Fruit fly (Drosophila melanogaster) whole organism, embryonic: ENCODE results near the gene CG13097.

Source experiments
- B-H2 ChIP-seq: fragments of 200-800 bp; sonication (Bioruptor generic); optimal IDR thresholded peaks from 2 replicates; lab custom pipeline; 2018; ENCODE audit warnings: missing biosample characterization, mild to moderate bottlenecking, missing genetic modification characterization
- Bgb ChIP-seq: fragments of 200-800 bp; sonication (Bioruptor generic); IDR thresholded peaks from 2 replicates; pipeline ENCODE4 v1.3.6; 2022; ENCODE audit warnings: missing biosample characterization, missing genetic modification characterization; ENCODE audit not compliant: partially characterized antibody
- C15 ChIP-seq: fragments of 200-800 bp; sonication (Bioruptor generic); IDR thresholded peaks from 3 replicates; pipeline ENCODE4 v1.3.6; 2022; ENCODE audit warnings: missing biosample characterization, missing genetic modification characterization
- CG10543 ChIP-seq: fragments of 200-800 bp; sonication (Bioruptor generic); optimal IDR thresholded peaks from 3 replicates; lab custom pipeline; 2017; ENCODE audit warnings: missing biosample characterization, mild to moderate bottlenecking, missing genetic modification characterization, moderate library complexity
- CG11093 ChIP-seq: fragments of 200-800 bp; sonication (Bioruptor generic); IDR thresholded peaks from 3 replicates; pipeline ENCODE4 v1.3.6; 2022; ENCODE audit warnings: missing biosample characterization, missing genetic modification characterization
- CG11695 ChIP-seq: fragments of 200-800 bp; sonication (Bioruptor generic); IDR thresholded peaks from 3 replicates; pipeline ENCODE4 v1.3.6; 2022; ENCODE audit warnings: missing biosample characterization, missing genetic modification characterization
- CG11696 ChIP-seq: fragments of 200-800 bp; sonication (Bioruptor generic); IDR thresholded peaks from 2 replicates; pipeline ENCODE4 v1.3.6; 2022; ENCODE audit warnings: missing biosample characterization, missing genetic modification characterization
- CG13287 ChIP-seq: fragments of 200-800 bp; sonication (Bioruptor generic); IDR thresholded peaks from 2 replicates; pipeline ENCODE4 v1.3.6; 2022; ENCODE audit warnings: missing biosample characterization, missing genetic modification characterization; ENCODE audit not compliant: partially characterized antibody
- CG13775 ChIP-seq: fragments of 200-800 bp; sonication (Bioruptor generic); optimal IDR thresholded peaks from 3 replicates; lab custom pipeline; 2017; ENCODE audit warnings: missing biosample characterization, mild to moderate bottlenecking, missing genetic modification characterization
- CG14050 ChIP-seq: fragments of 200-800 bp; sonication (Bioruptor generic); IDR thresholded peaks from 3 replicates; pipeline ENCODE4 v1.3.6; 2022; ENCODE audit warnings: missing biosample characterization, missing genetic modification characterization
- CG14441 ChIP-seq: fragments of 200-800 bp; sonication (Bioruptor generic); IDR thresholded peaks from 2 replicates; pipeline ENCODE4 v1.3.6; 2022; ENCODE audit warnings: missing biosample characterization, missing genetic modification characterization
- CG15479 ChIP-seq: fragments of 200-800 bp; sonication (Bioruptor generic); optimal IDR thresholded peaks from 3 replicates; lab custom pipeline; 2019; ENCODE audit warnings: missing biosample characterization, mild to moderate bottlenecking, missing genetic modification characterization, moderate library complexity
- CG1792 ChIP-seq: fragments of 200-800 bp; sonication (Bioruptor generic); optimal IDR thresholded peaks from 2 replicates; lab custom pipeline; 2016; ENCODE audit warnings: missing biosample characterization, missing genetic modification characterization
- CG18262 ChIP-seq: fragments of 200-800 bp; optimal IDR thresholded peaks from 3 replicates; lab custom pipeline; 2019; ENCODE audit warnings: missing biosample characterization, mild to moderate bottlenecking, missing genetic modification characterization, moderate library complexity
- CG3065 ChIP-seq: fragments of 200-800 bp; sonication (Bioruptor generic); optimal IDR thresholded peaks from 2 replicates; lab custom pipeline; 2016; ENCODE audit warnings: missing biosample characterization, missing genetic modification characterization
- CG31388 ChIP-seq: fragments of 200-800 bp; sonication (Bioruptor generic); optimal IDR thresholded peaks from 2 replicates; lab custom pipeline; 2016; ENCODE audit warnings: missing biosample characterization, missing genetic modification characterization
- CG6854 ChIP-seq: fragments of 200-800 bp; sonication (Bioruptor generic); optimal IDR thresholded peaks from 3 replicates; lab custom pipeline; 2017; ENCODE audit warnings: missing biosample characterization, mild to moderate bottlenecking, missing genetic modification characterization
- CG8765 ChIP-seq: fragments of 200-800 bp; sonication (Bioruptor generic); IDR thresholded peaks from 2 replicates; pipeline ENCODE4 v1.3.6; 2022; ENCODE audit warnings: missing biosample characterization, missing genetic modification characterization
- CG9437 ChIP-seq: fragments of 200-800 bp; sonication (Bioruptor generic); optimal IDR thresholded peaks from 2 replicates; lab custom pipeline; 2018; ENCODE audit warnings: missing biosample characterization, mild to moderate bottlenecking, missing genetic modification characterization
- CoRest ChIP-seq: fragments of 200-800 bp; sonication (Bioruptor generic); optimal IDR thresholded peaks from 3 replicates; lab custom pipeline; 2018; ENCODE audit warnings: missing biosample characterization, mild to moderate bottlenecking, missing genetic modification characterization, moderate library complexity
- Hand ChIP-seq: fragments of 200-800 bp; sonication (Bioruptor generic); optimal IDR thresholded peaks from 2 replicates; lab custom pipeline; 2017; ENCODE audit warnings: mild to moderate bottlenecking, missing biosample characterization, missing genetic modification reagents, missing genetic modification characterization
- Hsf ChIP-seq: fragments of 200-800 bp; sonication (Bioruptor generic); optimal IDR thresholded peaks from 3 replicates; lab custom pipeline; 2016; ENCODE audit warnings: missing biosample characterization, missing genetic modification characterization
- Lhr ChIP-seq: fragments of 200-800 bp; sonication (Bioruptor generic); optimal IDR thresholded peaks from 3 replicates; lab custom pipeline; 2017; ENCODE audit warnings: mild to moderate bottlenecking, missing biosample characterization, missing genetic modification reagents, missing genetic modification characterization
- Mad ChIP-seq: fragments of 200-800 bp; sonication (Bioruptor generic); optimal IDR thresholded peaks from 2 replicates; lab custom pipeline; 2016; ENCODE audit warnings: missing biosample characterization, missing genetic modification characterization
- Mes4 ChIP-seq: fragments of 200-800 bp; sonication (Bioruptor generic); optimal IDR thresholded peaks from 2 replicates; lab custom pipeline; 2016; ENCODE audit warnings: missing biosample characterization, missing genetic modification characterization
- Opbp ChIP-seq: fragments of 200-800 bp; sonication (Bioruptor generic); IDR thresholded peaks from 3 replicates; pipeline ENCODE4 v1.3.6; 2022; ENCODE audit warnings: missing biosample characterization, missing genetic modification characterization; ENCODE audit not compliant: partially characterized antibody
- Ssrp ChIP-seq: fragments of 200-800 bp; sonication (Bioruptor generic); optimal IDR thresholded peaks from 2 replicates; lab custom pipeline; 2018; ENCODE audit warnings: missing biosample characterization, mild to moderate bottlenecking, missing genetic modification characterization, moderate library complexity
- Tbp ChIP-seq: fragments of >200 bp; optimal IDR thresholded peaks from 2 replicates; lab custom pipeline; 2018; ENCODE audit warnings: missing biosample characterization, missing genetic modification characterization
- Vsx1 ChIP-seq: fragments of 200-800 bp; sonication (Bioruptor generic); optimal IDR thresholded peaks from 2 replicates; lab custom pipeline; 2017; ENCODE audit warnings: missing biosample characterization, mild to moderate bottlenecking, missing genetic modification characterization, missing genetic modification reagents
- Xbp1 ChIP-seq: fragments of 200-800 bp; sonication (Bioruptor generic); optimal IDR thresholded peaks from 3 replicates; lab custom pipeline; 2016; ENCODE audit warnings: missing biosample characterization, mild to moderate bottlenecking, missing genetic modification characterization
- abd-A ChIP-seq: fragments of 200-800 bp; sonication (Bioruptor generic); optimal IDR thresholded peaks from 3 replicates; lab custom pipeline; 2019; ENCODE audit warnings: missing biosample characterization, mild to moderate bottlenecking, missing genetic modification characterization, moderate library complexity
- dmrt99B ChIP-seq: fragments of 200-800 bp; sonication (Bioruptor generic); optimal IDR thresholded peaks from 2 replicates; lab custom pipeline; 2018; ENCODE audit warnings: missing biosample characterization, mild to moderate bottlenecking, missing genetic modification characterization, moderate library complexity
- en ChIP-seq: fragments of 200-800 bp; sonication (Bioruptor generic); optimal IDR thresholded peaks from 2 replicates; lab custom pipeline; 2016; ENCODE audit warnings: missing biosample characterization, missing genetic modification characterization
- insv ChIP-seq, 2 experiments: fragments of 200-800 bp; sonication (Bioruptor generic); optimal IDR thresholded peaks; 3 replicates each; lab custom pipeline; 2016 to 2018; ENCODE audit warnings: missing biosample characterization in 2 of 2, missing genetic modification characterization in 2 of 2
- jigr1 ChIP-seq: fragments of 200-800 bp; sonication (Bioruptor generic); IDR thresholded peaks from 3 replicates; pipeline ENCODE4 v1.3.6; 2022; ENCODE audit warnings: missing biosample characterization, missing genetic modification characterization
- jing ChIP-seq: fragments of 200-800 bp; sonication (Bioruptor generic); optimal IDR thresholded peaks from 2 replicates; lab custom pipeline; 2018; ENCODE audit warnings: missing biosample characterization, mild to moderate bottlenecking, missing genetic modification characterization
- kay ChIP-seq: fragments of 200-800 bp; sonication (Bioruptor generic); optimal IDR thresholded peaks from 2 replicates; lab custom pipeline; 2016; ENCODE audit warnings: missing biosample characterization, missing genetic modification characterization
- lilli ChIP-seq: fragments of 200-800 bp; sonication (Bioruptor generic); optimal IDR thresholded peaks from 3 replicates; lab custom pipeline; 2016; ENCODE audit warnings: missing biosample characterization, missing genetic modification characterization
- mam ChIP-seq: fragments of 200-800 bp; sonication (Bioruptor generic); optimal IDR thresholded peaks from 3 replicates; lab custom pipeline; 2016; ENCODE audit warnings: missing biosample characterization, missing genetic modification characterization
- nau ChIP-seq: fragments of 200-800 bp; sonication (Bioruptor generic); optimal IDR thresholded peaks from 3 replicates; lab custom pipeline; 2017; ENCODE audit warnings: missing biosample characterization, mild to moderate bottlenecking, missing genetic modification characterization, missing genetic modification reagents
- nmo ChIP-seq: fragments of 200-800 bp; sonication (Bioruptor generic); optimal IDR thresholded peaks from 2 replicates; lab custom pipeline; 2018; ENCODE audit warnings: missing biosample characterization, mild to moderate bottlenecking, missing genetic modification characterization, moderate library complexity
- otp ChIP-seq: fragments of 200-800 bp; sonication (Bioruptor generic); IDR thresholded peaks from 3 replicates; pipeline ENCODE4, ENCODE4 v1.3.6; 2022; ENCODE audit warnings: missing biosample characterization, missing genetic modification characterization
- pfk ChIP-seq: fragments of 200-800 bp; sonication (Bioruptor generic); optimal IDR thresholded peaks from 2 replicates; lab custom pipeline; 2018; ENCODE audit warnings: missing biosample characterization, mild to moderate bottlenecking, missing genetic modification characterization, moderate library complexity
- phol ChIP-seq: fragments of 200-800 bp; sonication (Bioruptor generic); optimal IDR thresholded peaks from 3 replicates; lab custom pipeline; 2018; ENCODE audit warnings: missing biosample characterization, mild to moderate bottlenecking, missing genetic modification characterization, moderate library complexity
- pnt ChIP-seq: fragments of 200-800 bp; sonication (Bioruptor generic); optimal IDR thresholded peaks from 3 replicates; lab custom pipeline; 2016; ENCODE audit warnings: missing biosample characterization, missing genetic modification characterization
- ranshi ChIP-seq: fragments of 200-800 bp; sonication (Bioruptor generic); IDR thresholded peaks from 2 replicates; pipeline ENCODE4 v1.3.6; 2022; ENCODE audit warnings: missing biosample characterization, missing genetic modification characterization
- shn ChIP-seq: fragments of 200-800 bp; sonication (Bioruptor generic); optimal IDR thresholded peaks from 3 replicates; lab custom pipeline; 2016; ENCODE audit warnings: missing biosample characterization, missing genetic modification characterization
- sqz ChIP-seq: fragments of 200-800 bp; sonication (Bioruptor generic); optimal IDR thresholded peaks from 3 replicates; lab custom pipeline; 2018; ENCODE audit warnings: missing biosample characterization, mild to moderate bottlenecking, missing genetic modification characterization
- sr ChIP-seq: fragments of 200-800 bp; sonication (Bioruptor generic); IDR thresholded peaks from 3 replicates; pipeline ENCODE4 v1.3.6; 2022; ENCODE audit warnings: missing biosample characterization, missing genetic modification characterization
- tio ChIP-seq: fragments of 200-800 bp; sonication (Bioruptor generic); optimal IDR thresholded peaks from 2 replicates; lab custom pipeline; 2017; ENCODE audit warnings: missing biosample characterization, missing genetic modification characterization, inconsistent platforms
- vnd ChIP-seq: fragments of 200-800 bp; sonication (Bioruptor generic); IDR thresholded peaks from 3 replicates; pipeline ENCODE4 v1.3.6; 2022; ENCODE audit warnings: missing biosample characterization, missing genetic modification characterization; ENCODE audit not compliant: partially characterized antibody

CG13097 gene

dm6 chr2L:8528318-8528717, 13.7 kb upstream of the CG13097 start, which contains the start of the genes lmgA and lmgB (continued):
- no peak for TF ChIP-seq dmrt99B (tag; lab: Kevin White, UChicago)
- peak; percentile 86 for TF ChIP-seq Bgb (GFP tag; lab: Robert Waterston, UW)
- no peak for TF ChIP-seq pnt (GFP tag; lab: Kevin White, UChicago)
- peak; percentile 89 for TF ChIP-seq CG13287 (GFP tag; lab: Robert Waterston, UW)
- no peak for TF ChIP-seq CG11093 (GFP tag; lab: Robert Waterston, UW)
- no peak for TF ChIP-seq CG15479 (GFP tag; lab: Kevin White, UChicago)
- TF ChIP-seq Xbp1 (GFP tag; lab: Kevin White, UChicago), result peak; percentile 72
- TF ChIP-seq Hsf (GFP tag; lab: Kevin White, UChicago), result peak; percentile 43
- TF ChIP-seq sr (GFP tag; lab: Robert Waterston, UW), result no peak
- TF ChIP-seq shn (GFP tag; lab: Kevin White, UChicago), result peak; percentile 16
- TF ChIP-seq insv (GFP tag; optimal IDR thresholded peaks at IDR 0.05; lab: Kevin White, UChicago), result no peak
- no peak for TF ChIP-seq CG6854 (GFP tag; lab: Kevin White, UChicago)
- TF ChIP-seq CG18262 (tag; lab: Kevin White, UChicago), result peak; percentile 28
- TF ChIP-seq mam (GFP tag; lab: Kevin White, UChicago), result peak; percentile 53
- TF ChIP-seq nmo (GFP tag; lab: Kevin White, UChicago), result peak; percentile 69
- no peak for TF ChIP-seq Vsx1
- no peak for TF ChIP-seq jing (GFP tag; lab: Kevin White, UChicago)
- no peak for TF ChIP-seq C15 (GFP tag; lab: Robert Waterston, UW)
- TF ChIP-seq jigr1 (GFP tag; lab: Robert Waterston, UW), result no peak
- peak; percentile 70 for TF ChIP-seq lilli (GFP tag; lab: Kevin White, UChicago)
- no peak for TF ChIP-seq Tbp (GFP tag; lab: Kevin White, UChicago)
- TF ChIP-seq B-H2 (GFP tag; lab: Kevin White, UChicago), result no peak
- peak; percentile 88 for TF ChIP-seq Opbp (GFP tag; lab: Robert Waterston, UW)
- peak; percentile 35; the same call in 1 of the 2 replicates for TF ChIP-seq CG14441 (GFP tag; lab: Robert Waterston, UW)
- TF ChIP-seq CoRest, result peak; percentile 50
- no peak for TF ChIP-seq pfk
- TF ChIP-seq Ssrp (tag; lab: Kevin White, UChicago), result no peak
- no peak for TF ChIP-seq kay
- TF ChIP-seq Lhr (GFP tag; lab: Kevin White, UChicago), result peak; percentile 44
- TF ChIP-seq CG11696 (GFP tag; lab: Robert Waterston, UW), result 0 out of 2 replicates have a peak, but pooled peaks have one; percentile 7
- no peak for TF ChIP-seq abd-A (tag; lab: Kevin White, UChicago)
- TF ChIP-seq sqz (GFP tag; lab: Kevin White, UChicago), result no peak
- no peak for TF ChIP-seq Mes4 (GFP tag; lab: Kevin White, UChicago)
- no peak for TF ChIP-seq ranshi
- TF ChIP-seq en, result no peak
- no peak for TF ChIP-seq otp
- peak; percentile 59 for TF ChIP-seq phol (tag; lab: Kevin White, UChicago)
- TF ChIP-seq CG1792, result no peak
- peak; percentile 88 for TF ChIP-seq vnd (GFP tag; lab: Robert Waterston, UW)
- TF ChIP-seq Mad (GFP tag; lab: Kevin White, UChicago), result no peak
- no peak for TF ChIP-seq tio
- TF ChIP-seq CG31388 (GFP tag; lab: Kevin White, UChicago), result no peak
- TF ChIP-seq nau (GFP tag; lab: Kevin White, UChicago), result no peak
- no peak for TF ChIP-seq CG14050 (GFP tag; lab: Robert Waterston, UW)
- no peak for TF ChIP-seq CG8765 (GFP tag; lab: Robert Waterston, UW)
- no peak for TF ChIP-seq CG10543 (GFP tag; lab: Kevin White, UChicago)
- peak; percentile 40 for TF ChIP-seq CG13775
- TF ChIP-seq Hand (GFP tag; lab: Kevin White, UChicago), result no peak
- TF ChIP-seq CG9437 (GFP tag; lab: Kevin White, UChicago), result no peak
- no peak for TF ChIP-seq CG11695
- no peak for TF ChIP-seq CG3065 (GFP tag; lab: Kevin White, UChicago)
